Fruit fly (Drosophila melanogaster) whole organism, embryonic: ENCODE results near the gene CG11726.

Experiments
- Aef1 ChIP-seq: fragments of 200-800 bp; sonication (Bioruptor generic); IDR thresholded peaks from 3 replicates; pipeline ENCODE4 v1.3.6; 2022; ENCODE audit warnings: missing biosample characterization, missing genetic modification characterization
- B-H1 ChIP-seq: fragments of 200-800 bp; sonication (Bioruptor generic); IDR thresholded peaks from 3 replicates; pipeline ENCODE4 v1.3.6; 2022; ENCODE audit warnings: missing biosample characterization, missing genetic modification characterization
- Bteb2 ChIP-seq: fragments of 200-800 bp; sonication (Bioruptor generic); optimal IDR thresholded peaks from 2 replicates; lab custom pipeline; 2016; ENCODE audit warnings: missing biosample characterization, missing genetic modification characterization
- CG10267 ChIP-seq: fragments of 200-800 bp; sonication (Bioruptor generic); optimal IDR thresholded peaks from 2 replicates; lab custom pipeline; 2018; ENCODE audit warnings: missing biosample characterization, mild to moderate bottlenecking, missing genetic modification characterization, moderate library complexity
- CG11456 ChIP-seq: fragments of 200-800 bp; sonication (Bioruptor generic); IDR thresholded peaks from 3 replicates; pipeline ENCODE4 v1.3.6; 2022; ENCODE audit warnings: missing biosample characterization, missing genetic modification characterization
- CG11560 ChIP-seq: fragments of 200-800 bp; sonication (Bioruptor generic); IDR thresholded peaks from 3 replicates; pipeline ENCODE4 v1.3.6; 2022; ENCODE audit warnings: missing biosample characterization, missing genetic modification characterization
- CG12659 ChIP-seq: fragments of 200-800 bp; sonication (Bioruptor generic); optimal IDR thresholded peaks from 3 replicates; lab custom pipeline; 2017; ENCODE audit warnings: mild to moderate bottlenecking, missing biosample characterization, missing genetic modification reagents, missing genetic modification characterization
- CG14050 ChIP-seq: fragments of 200-800 bp; sonication (Bioruptor generic); IDR thresholded peaks from 3 replicates; pipeline ENCODE4 v1.3.6; 2022; ENCODE audit warnings: missing biosample characterization, missing genetic modification characterization
- CG15514 ChIP-seq: fragments of 200-800 bp; sonication (Bioruptor generic); optimal IDR thresholded peaks from 3 replicates; lab custom pipeline; 2017; ENCODE audit warnings: missing biosample characterization, missing genetic modification characterization, mild to moderate bottlenecking, moderate library complexity, missing genetic modification reagents
- CG1647 ChIP-seq: fragments of 200-800 bp; sonication (Bioruptor generic); optimal IDR thresholded peaks from 3 replicates; lab custom pipeline; 2016; ENCODE audit warnings: missing biosample characterization, missing genetic modification characterization
- CG18599 ChIP-seq: fragments of 200-800 bp; sonication (Bioruptor generic); optimal IDR thresholded peaks from 3 replicates; lab custom pipeline; 2017; ENCODE audit warnings: missing biosample characterization, missing genetic modification characterization, mild to moderate bottlenecking, moderate library complexity, missing genetic modification reagents
- CG18619 ChIP-seq: fragments of 200-800 bp; sonication (Bioruptor generic); optimal IDR thresholded peaks from 3 replicates; lab custom pipeline; 2017; ENCODE audit warnings: missing biosample characterization, mild to moderate bottlenecking, missing genetic modification characterization
- CG2116 ChIP-seq: fragments of 200-800 bp; sonication (Bioruptor generic); optimal IDR thresholded peaks from 3 replicates; lab custom pipeline; 2018; ENCODE audit warnings: missing biosample characterization, mild to moderate bottlenecking, missing genetic modification characterization
- CG2120 ChIP-seq: fragments of 200-800 bp; sonication (Bioruptor generic); optimal IDR thresholded peaks from 3 replicates; lab custom pipeline; 2016; ENCODE audit warnings: missing biosample characterization, missing genetic modification characterization
- CG2202 ChIP-seq: fragments of 200-800 bp; sonication (Bioruptor generic); optimal IDR thresholded peaks from 2 replicates; lab custom pipeline; 2018; ENCODE audit warnings: missing biosample characterization, mild to moderate bottlenecking, missing genetic modification characterization
- CG30431 ChIP-seq: fragments of 200-800 bp; sonication (Bioruptor generic); optimal IDR thresholded peaks from 2 replicates; lab custom pipeline; 2017; ENCODE audit warnings: missing biosample characterization, missing genetic modification characterization
- CG32532 ChIP-seq: fragments of 200-800 bp; sonication (Bioruptor generic); IDR thresholded peaks from 2 replicates; pipeline ENCODE4 v1.3.6; 2022; ENCODE audit warnings: missing biosample characterization, missing genetic modification characterization
- CG3838 ChIP-seq: fragments of 200-800 bp; sonication (Bioruptor generic); optimal IDR thresholded peaks from 3 replicates; lab custom pipeline; 2016; ENCODE audit warnings: missing biosample characterization, missing genetic modification characterization
- CG43689 ChIP-seq: fragments of 200-800 bp; sonication (Bioruptor generic); IDR thresholded peaks from 2 replicates; pipeline ENCODE4 v1.3.6; 2022; ENCODE audit warnings: missing biosample characterization, missing genetic modification characterization
- CG4424 ChIP-seq: fragments of 200-800 bp; sonication (Bioruptor generic); optimal IDR thresholded peaks from 3 replicates; lab custom pipeline; 2016; ENCODE audit warnings: missing biosample characterization, missing genetic modification characterization
- CG6654 ChIP-seq: fragments of 200-800 bp; sonication (Bioruptor generic); optimal IDR thresholded peaks from 2 replicates; lab custom pipeline; 2017; ENCODE audit warnings: missing biosample characterization, mild to moderate bottlenecking, missing genetic modification characterization
- CG8290 ChIP-seq, 3 experiments: fragments of 200-800 bp; sonication (Bioruptor generic); optimal IDR thresholded peaks; 2 replicates each; lab custom pipeline; 2016 to 2019; ENCODE audit warnings: missing biosample characterization in 3 of 3, missing genetic modification characterization in 3 of 3, mild to moderate bottlenecking in 2 of 3, moderate library complexity in 1 of 3
- CG9215 ChIP-seq: fragments of 200-800 bp; sonication (Bioruptor generic); IDR thresholded peaks from 2 replicates; pipeline ENCODE4 v1.3.6; 2022; ENCODE audit warnings: missing biosample characterization, missing genetic modification characterization
- D ChIP-seq, 2 experiments: fragments of 200-800 bp in 1 of 2; fragments of >200 bp in 1 of 2; sonication (Bioruptor generic) in 1 of 2; optimal IDR thresholded peaks; 2 replicates in 1 of 2; 3 replicates in 1 of 2; lab custom pipeline; 2017; ENCODE audit warnings: mild to moderate bottlenecking in 1 of 2, missing biosample characterization in 1 of 2, missing genetic modification characterization in 1 of 2, missing genetic modification reagents in 1 of 2
- D19B ChIP-seq: fragments of 200-800 bp; sonication (Bioruptor generic); optimal IDR thresholded peaks from 2 replicates; lab custom pipeline; 2017; ENCODE audit warnings: missing biosample characterization, mild to moderate bottlenecking, missing genetic modification characterization
- Doc2 ChIP-seq: fragments of 200-800 bp; sonication (Bioruptor generic); IDR thresholded peaks from 2 replicates; pipeline ENCODE4 v1.3.6; 2022; ENCODE audit warnings: missing biosample characterization, missing genetic modification characterization
- Gsc ChIP-seq: fragments of 200-800 bp; sonication (Bioruptor generic); IDR thresholded peaks from 2 replicates; pipeline ENCODE4 v1.3.6; 2022; ENCODE audit warnings: missing biosample characterization, missing genetic modification characterization
- HHEX ChIP-seq: fragments of 200-800 bp; sonication (Bioruptor generic); optimal IDR thresholded peaks from 3 replicates; lab custom pipeline; 2017; ENCODE audit warnings: missing biosample characterization, mild to moderate bottlenecking, missing genetic modification characterization, missing genetic modification reagents
- Hsf ChIP-seq: fragments of 200-800 bp; sonication (Bioruptor generic); optimal IDR thresholded peaks from 3 replicates; lab custom pipeline; 2016; ENCODE audit warnings: missing biosample characterization, missing genetic modification characterization
- Lim3 ChIP-seq: fragments of 200-800 bp; sonication (Bioruptor generic); IDR thresholded peaks from 2 replicates; pipeline ENCODE4 v1.3.6; 2022; ENCODE audit warnings: missing biosample characterization, missing genetic modification characterization
- MTF-1 ChIP-seq: fragments of 200-800 bp; sonication (Bioruptor generic); optimal IDR thresholded peaks from 2 replicates; lab custom pipeline; 2018; ENCODE audit warnings: missing biosample characterization, mild to moderate bottlenecking, missing genetic modification characterization, borderline replicate concordance
- NK7.1 ChIP-seq: fragments of 200-800 bp; sonication (Bioruptor generic); optimal IDR thresholded peaks from 3 replicates; lab custom pipeline; 2016; ENCODE audit warnings: missing biosample characterization, missing genetic modification characterization
- ac ChIP-seq: fragments of 200-800 bp; sonication (Bioruptor generic); optimal IDR thresholded peaks from 3 replicates; lab custom pipeline; 2017; ENCODE audit warnings: missing biosample characterization, mild to moderate bottlenecking, missing genetic modification characterization
- ara ChIP-seq: fragments of 200-800 bp; sonication (Bioruptor generic); IDR thresholded peaks from 2 replicates; pipeline ENCODE4 v1.3.6; 2022; ENCODE audit warnings: missing biosample characterization, missing genetic modification characterization
- ash1 ChIP-seq: fragments of 200-800 bp; sonication (Bioruptor generic); optimal IDR thresholded peaks from 2 replicates; lab custom pipeline; 2018; ENCODE audit warnings: missing biosample characterization, mild to moderate bottlenecking, missing genetic modification characterization
- bcd ChIP-seq: fragments of 200-800 bp; sonication (Bioruptor generic); optimal IDR thresholded peaks from 2 replicates; lab custom pipeline; 2017; ENCODE audit warnings: missing biosample characterization, mild to moderate bottlenecking, missing genetic modification characterization
- bsh ChIP-seq, 2 experiments: fragments of 200-800 bp; sonication (Bioruptor generic); optimal IDR thresholded peaks; 2 replicates each; lab custom pipeline; 2017 to 2018; ENCODE audit warnings: mild to moderate bottlenecking in 2 of 2, missing biosample characterization in 2 of 2, missing genetic modification characterization in 2 of 2, moderate library complexity in 1 of 2
- emc ChIP-seq: fragments of 200-800 bp; sonication (Bioruptor generic); optimal IDR thresholded peaks from 2 replicates; lab custom pipeline; 2016; ENCODE audit warnings: missing biosample characterization, missing genetic modification characterization
- en ChIP-seq: fragments of 200-800 bp; sonication (Bioruptor generic); optimal IDR thresholded peaks from 2 replicates; lab custom pipeline; 2016; ENCODE audit warnings: missing biosample characterization, missing genetic modification characterization
- fd96Cb ChIP-seq: fragments of 200-800 bp; sonication (Bioruptor generic); optimal IDR thresholded peaks from 2 replicates; lab custom pipeline; 2018; ENCODE audit warnings: missing biosample characterization, mild to moderate bottlenecking, missing genetic modification characterization, moderate library complexity
- fu2 ChIP-seq: fragments of 200-800 bp; sonication (Bioruptor generic); optimal IDR thresholded peaks from 2 replicates; lab custom pipeline; 2016; ENCODE audit warnings: missing biosample characterization, missing genetic modification characterization
- grau ChIP-seq: fragments of 200-800 bp; optimal IDR thresholded peaks from 3 replicates; lab custom pipeline; 2019; ENCODE audit warnings: missing biosample characterization, mild to moderate bottlenecking, missing genetic modification characterization, moderate library complexity
- luna ChIP-seq: fragments of 200-800 bp; sonication (Bioruptor generic); optimal IDR thresholded peaks from 2 replicates; lab custom pipeline; 2016; ENCODE audit warnings: missing biosample characterization, missing genetic modification characterization
- maf-S ChIP-seq: fragments of 200-800 bp; sonication (Bioruptor generic); optimal IDR thresholded peaks from 2 replicates; lab custom pipeline; 2016; ENCODE audit warnings: missing biosample characterization, missing genetic modification characterization
- p53 ChIP-seq: fragments of 200-800 bp; sonication (Bioruptor generic); optimal IDR thresholded peaks from 2 replicates; lab custom pipeline; 2016; ENCODE audit warnings: missing biosample characterization, missing genetic modification characterization
- psq ChIP-seq: fragments of 200-800 bp; sonication (Bioruptor generic); optimal IDR thresholded peaks from 2 replicates; lab custom pipeline; 2017; ENCODE audit warnings: missing biosample characterization, missing genetic modification characterization
- sisA ChIP-seq: fragments of 200-800 bp; sonication (Bioruptor generic); IDR thresholded peaks from 2 replicates; pipeline ENCODE4 v1.3.6; 2022; ENCODE audit warnings: missing biosample characterization, missing genetic modification characterization
- sr ChIP-seq: fragments of 200-800 bp; sonication (Bioruptor generic); IDR thresholded peaks from 3 replicates; pipeline ENCODE4 v1.3.6; 2022; ENCODE audit warnings: missing biosample characterization, missing genetic modification characterization

The CG11726 gene

DNA sequence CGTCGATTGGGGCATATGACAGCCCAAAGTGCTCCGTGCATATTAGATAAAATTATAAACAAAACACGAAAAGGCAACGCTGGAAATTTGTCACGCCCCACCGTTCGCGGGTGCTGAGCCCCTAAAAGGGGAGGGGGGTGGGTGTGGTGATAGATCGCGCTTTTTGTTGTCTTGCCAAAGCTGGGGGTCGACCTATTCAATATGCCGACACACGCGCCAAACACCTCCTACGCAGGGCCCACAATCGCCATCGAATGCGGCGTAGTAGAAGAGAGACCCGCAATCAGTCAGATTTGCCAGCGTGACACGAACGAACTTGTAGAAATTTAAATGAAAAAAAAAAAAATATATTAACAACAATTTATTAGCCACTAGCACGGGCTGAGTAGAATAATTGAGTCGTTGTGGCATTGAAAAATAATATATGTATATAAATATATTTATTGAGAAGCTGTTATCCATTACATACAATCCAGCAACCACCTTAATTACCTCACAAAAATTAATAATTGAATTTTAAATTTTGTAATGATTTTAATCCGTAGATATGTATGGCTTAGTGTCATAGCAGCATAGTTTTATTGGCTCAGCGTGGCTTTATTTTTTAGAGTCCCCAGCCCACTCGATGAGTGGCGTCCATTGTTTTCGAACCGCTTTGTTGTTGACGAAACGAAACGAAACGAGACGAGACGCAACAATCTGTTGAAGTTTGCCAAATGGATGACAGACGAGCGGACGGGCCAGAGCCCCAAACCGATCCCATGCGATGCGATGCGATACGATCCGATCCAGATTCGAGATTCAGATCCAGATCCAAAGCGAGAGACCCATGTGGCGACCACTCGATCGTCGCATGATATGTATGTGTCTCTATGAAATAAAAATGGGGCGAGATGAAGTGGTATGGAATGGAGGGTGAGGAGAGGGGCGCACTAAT lies 45.3 kb upstream of the CG11726 start (continued):
- no peak for TF ChIP-seq ash1 (GFP tag; lab: Kevin White, UChicago)
- TF ChIP-seq fu2 (GFP tag; lab: Kevin White, UChicago), result peak; percentile 2
- no peak for TF ChIP-seq Bteb2
- TF ChIP-seq D (optimal IDR thresholded peaks at IDR 0.05; lab: Kevin White, UChicago), result no peak
- TF ChIP-seq D (GFP tag; optimal IDR thresholded peaks at IDR 0.05; lab: Kevin White, UChicago), result peak; percentile 63
- no peak for TF ChIP-seq NK7.1 (GFP tag; lab: Kevin White, UChicago)
- peak; percentile 48 for TF ChIP-seq psq (GFP tag; lab: Kevin White, UChicago)
- peak; percentile 89 for TF ChIP-seq ara
- peak; percentile 93 for TF ChIP-seq CG32532 (GFP tag; lab: Robert Waterston, UW)
- TF ChIP-seq luna, result no peak
- peak; percentile 88 to 89 for TF ChIP-seq bsh (GFP tag; optimal IDR thresholded peaks at IDR 0.05; lab: Kevin White, UChicago)
- TF ChIP-seq CG9215 (GFP tag; lab: Robert Waterston, UW), result peak; percentile 87
- peak; percentile 71 for TF ChIP-seq CG43689
- TF ChIP-seq CG8290 (GFP tag; optimal IDR thresholded peaks at IDR 0.05; lab: Kevin White, UChicago), result peak; percentile 16
- TF ChIP-seq CG8290 (tag; optimal IDR thresholded peaks at IDR 0.05; lab: Kevin White, UChicago), result peak in 1 of 2 experiments; percentile 82
- peak; percentile 92 for TF ChIP-seq bcd
- TF ChIP-seq HHEX (GFP tag; lab: Kevin White, UChicago), result peak; percentile 85
- TF ChIP-seq p53 (GFP tag; lab: Kevin White, UChicago), result peak; percentile 53
- TF ChIP-seq D19B (GFP tag; lab: Kevin White, UChicago), result peak; percentile 69
- peak; percentile 76 for TF ChIP-seq CG4424
- TF ChIP-seq CG12659 (GFP tag; lab: Kevin White, UChicago), result peak; percentile 96
- no peak for TF ChIP-seq CG1647 (GFP tag; lab: Kevin White, UChicago)
- TF ChIP-seq CG3838 (GFP tag; lab: Kevin White, UChicago), result no peak
- peak; percentile 63; the same call in 1 of the 2 replicates for TF ChIP-seq Doc2
- TF ChIP-seq Lim3, result peak; percentile 78
- peak; percentile 78 for TF ChIP-seq fd96Cb (tag; lab: Kevin White, UChicago)
- TF ChIP-seq CG11560 (tag; lab: Robert Waterston, UW), result peak; percentile 67
- TF ChIP-seq Aef1, result peak; percentile 82
- TF ChIP-seq CG10267, result peak; percentile 81
- no peak for TF ChIP-seq emc (GFP tag; lab: Kevin White, UChicago)
- TF ChIP-seq sr (GFP tag; lab: Robert Waterston, UW), result peak; percentile 93
- TF ChIP-seq en (GFP tag; lab: Kevin White, UChicago), result no peak
- TF ChIP-seq grau (tag; lab: Kevin White, UChicago), result peak; percentile 93
- TF ChIP-seq CG18619 (GFP tag; lab: Kevin White, UChicago), result peak; percentile 90
- TF ChIP-seq CG2202 (tag; lab: Kevin White, UChicago), result peak; percentile 75
- peak; percentile 93 for TF ChIP-seq CG18599 (GFP tag; lab: Kevin White, UChicago)
- peak; percentile 91 for TF ChIP-seq CG14050 (GFP tag; lab: Robert Waterston, UW)
- TF ChIP-seq CG6654 (GFP tag; lab: Kevin White, UChicago), result peak; percentile 43
- no peak; the same call in 1 of the 2 replicates for TF ChIP-seq Gsc
- TF ChIP-seq CG15514 (GFP tag; lab: Kevin White, UChicago), result peak; percentile 55
- peak; percentile 87 for TF ChIP-seq B-H1 (GFP tag; lab: Robert Waterston, UW)
- TF ChIP-seq Hsf, result peak; percentile 33
- peak; percentile 17 for TF ChIP-seq ac (GFP tag; lab: Kevin White, UChicago)
- peak; percentile 81 for TF ChIP-seq CG30431
- TF ChIP-seq sisA, result peak; percentile 70
- TF ChIP-seq CG2120 (GFP tag; lab: Kevin White, UChicago), result peak; percentile 56
- TF ChIP-seq CG2116 (GFP tag; lab: Kevin White, UChicago), result peak; percentile 41
- no peak for TF ChIP-seq maf-S (GFP tag; lab: Kevin White, UChicago)
- TF ChIP-seq CG11456, result peak; percentile 66; the same call in 2 of the 3 replicates
- TF ChIP-seq MTF-1, result peak; percentile 23
